Worm (Caenorhabditis elegans): Measurements from ENCODE around the gene R03H10.11.

The R03H10.11 gene

ce11 chrII:4186364-4186763 is 3.9 kb downstream of the R03H10.11 start, which contains the start of gene cpna-1:
TSS of gene cpna-1 (plus strand) at chrII:4186664.
- TF ChIP-seq C17E4.6 (GFP tag; IDR thresholded peaks at IDR 0.05) (no peak), ceh-100 (GFP tag; IDR thresholded peaks at IDR 0.05) (no peak), nhr-179 (tag; optimal IDR thresholded peaks at IDR 0.05) (no peak), K11D2.4 (GFP tag; IDR thresholded peaks at IDR 0.05) (no peak), lin-26 (GFP tag; IDR thresholded peaks at IDR 0.05) (no peak), cebp-2 (GFP tag; IDR thresholded peaks at IDR 0.05) (no peak), gei-17 (GFP tag; optimal IDR thresholded peaks at IDR 0.05) (no peak), nhr-90 (tag; optimal IDR thresholded peaks at IDR 0.05) (no peak), ztf-6 (GFP tag; IDR thresholded peaks at IDR 0.05) (no peak), ceh-27 (GFP tag; optimal IDR thresholded peaks at IDR 0.05) (no peak), tbx-9 (tag; optimal IDR thresholded peaks at IDR 0.05; ENCODE audit: borderline replicate concordance) (no peak), attf-3 (GFP tag; conservative IDR thresholded peaks at IDR 0.05) (no peak), xnd-1 (tag; optimal IDR thresholded peaks at IDR 0.05) (no peak)

DNA sequence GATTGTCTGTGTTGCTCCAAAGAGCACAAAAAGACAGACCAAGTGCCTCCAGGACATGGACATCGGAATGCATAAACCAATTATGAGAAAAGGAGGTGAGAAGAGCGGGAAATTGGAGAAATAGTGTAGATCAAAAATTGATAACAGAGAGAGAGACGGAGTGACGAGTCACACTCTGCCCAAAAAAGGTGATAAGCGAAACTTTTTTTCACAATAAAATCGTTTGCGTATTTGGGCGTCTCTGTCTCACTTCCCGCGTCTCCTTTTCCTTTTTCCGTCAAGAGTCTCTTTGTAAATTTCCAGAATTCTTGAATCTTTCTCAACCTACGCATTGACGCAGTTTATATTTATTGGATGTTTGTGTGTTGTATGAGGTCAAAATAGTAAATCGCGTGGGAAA is 11.7 kb downstream of the R03H10.11 start, which contains the start of gene mth-2:
TSS of gene mth-2 (minus strand) at position 188 of the 400 bp plus-strand sequence.
- TF ChIP-seq snpc-1.3 (tag; optimal IDR thresholded peaks at IDR 0.05; ENCODE audit: insufficient read depth) (no peak), athp-1 (tag; optimal IDR thresholded peaks at IDR 0.05) (no peak), dox-1 (GFP tag; IDR thresholded peaks at IDR 0.05) (peak; percentile 63), B0035.1 (tag; optimal IDR thresholded peaks at IDR 0.05) (no peak), B0336.3 (GFP tag; IDR thresholded peaks at IDR 0.05) (0 out of 2 replicates have a peak, but pooled peaks have one; percentile 34), D2030.7 (GFP tag; IDR thresholded peaks at IDR 0.05) (no peak), nhr-80 (tag; optimal IDR thresholded peaks at IDR 0.05) (peak; percentile 94), sdz-38 (tag; optimal IDR thresholded peaks at IDR 0.05) (no peak), ceh-100 (GFP tag; IDR thresholded peaks at IDR 0.05) (no peak), nfyb-1 (GFP tag; IDR thresholded peaks at IDR 0.05) (peak; percentile 34; the same call in 1 of the 2 replicates)

DNA sequence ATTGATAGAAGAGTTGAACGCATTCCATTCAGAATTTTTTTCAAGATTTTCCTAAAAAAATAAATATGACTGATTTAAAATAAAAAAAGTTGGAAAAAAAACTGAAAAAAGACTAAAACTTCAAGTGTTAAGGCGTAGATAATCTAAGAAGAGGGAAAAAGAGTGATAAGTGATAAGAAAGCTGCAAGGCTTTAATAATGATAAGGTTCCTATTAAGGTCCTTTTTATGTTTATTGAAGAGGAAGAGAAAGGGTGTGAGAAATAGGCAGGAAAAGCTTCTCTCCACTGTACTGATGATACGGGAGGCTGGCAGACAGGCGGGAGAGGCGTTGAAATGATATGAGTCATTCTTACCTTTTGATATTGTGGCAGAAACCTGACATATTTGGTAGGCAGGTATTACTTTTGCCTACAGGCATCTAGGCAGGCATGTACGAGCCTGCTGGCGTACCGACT is 21.3 kb downstream of the R03H10.11 start, which contains the start of gene mth-1:
TSS of gene mth-1 (minus strand) at position 51 of the 456 bp plus-strand sequence.
- peak; percentile 46 for TF ChIP-seq nhr-80 (tag; optimal IDR thresholded peaks at IDR 0.05)
- no peak for TF ChIP-seq snpc-4 (GFP tag; optimal IDR thresholded peaks at IDR 0.05)
- TF ChIP-seq snpc-4 (tag; optimal IDR thresholded peaks at IDR 0.05): no peak

DNA sequence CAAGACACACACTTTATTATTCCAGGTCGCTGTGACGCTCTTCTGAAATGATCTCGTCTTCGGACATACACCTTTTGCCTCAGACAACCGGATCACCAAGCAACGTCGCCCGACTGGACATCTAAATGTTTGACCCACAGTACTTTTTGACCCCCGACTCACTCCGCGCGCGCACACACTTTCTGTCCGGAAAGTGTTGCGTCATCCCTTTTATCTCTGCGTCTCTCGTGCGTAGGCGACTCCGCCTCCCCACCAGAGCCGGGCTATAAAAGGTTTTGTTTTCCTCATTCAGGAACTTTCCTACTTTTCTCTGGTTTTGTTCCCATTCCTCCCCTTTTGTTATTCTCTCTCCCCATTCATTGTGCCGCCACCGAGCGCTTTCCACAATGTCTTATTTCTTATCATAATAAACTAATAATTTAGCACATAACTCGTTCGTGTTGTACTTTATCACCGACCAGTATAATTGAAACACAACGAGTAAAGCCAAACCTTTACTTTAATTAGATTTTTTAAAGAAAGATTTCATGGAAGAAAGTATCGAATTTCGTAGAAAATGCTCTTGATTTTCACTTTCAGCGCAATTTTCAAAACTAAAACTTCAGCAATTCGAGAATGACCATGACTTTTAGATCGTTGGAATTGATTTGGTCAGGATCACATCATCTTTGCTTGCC is 26.7 kb downstream of the R03H10.11 start, which contains the start of gene F31D5.6:
TSS of gene F31D5.6 (plus strand) at position 627 of the 677 bp plus-strand sequence.
- no peak for TF ChIP-seq him-1 (tag; optimal IDR thresholded peaks at IDR 0.05)
- no peak for TF ChIP-seq lir-1 (GFP tag; conservative IDR thresholded peaks at IDR 0.05)
- TF ChIP-seq lsl-1 (GFP tag; optimal IDR thresholded peaks at IDR 0.05): no peak
- no peak for TF ChIP-seq F37B4.10 (GFP tag; IDR thresholded peaks at IDR 0.05)
- no peak for TF ChIP-seq athp-1 (tag; optimal IDR thresholded peaks at IDR 0.05)
- TF ChIP-seq F52B5.7 (tag; optimal IDR thresholded peaks at IDR 0.05): no peak
- no peak for TF ChIP-seq ceh-100 (GFP tag; IDR thresholded peaks at IDR 0.05)
- TF ChIP-seq nfyb-1 (GFP tag; IDR thresholded peaks at IDR 0.05): 0 out of 2 replicates have a peak, but pooled peaks have one; percentile 13
- TF ChIP-seq dox-1 (GFP tag; IDR thresholded peaks at IDR 0.05): peak; percentile 21; the same call in 1 of the 2 replicates
- 0 out of 2 replicates have a peak, but pooled peaks have one; percentile 22 for TF ChIP-seq let-526 (GFP tag; IDR thresholded peaks at IDR 0.05)
- TF ChIP-seq Y95B8A.8 (GFP tag; IDR thresholded peaks at IDR 0.05): no peak
- TF ChIP-seq madf-6 (GFP tag; IDR thresholded peaks at IDR 0.05): peak; percentile 81
- peak; percentile 40; the same call in 1 of the 2 replicates for TF ChIP-seq madf-8 (GFP tag; conservative IDR thresholded peaks at IDR 0.05)
- TF ChIP-seq hmg-1.2 (GFP tag; IDR thresholded peaks at IDR 0.05): 0 out of 2 replicates have a peak, but pooled peaks have one; percentile 12

Measured in whole organism, young adult.